Fruit fly (Drosophila melanogaster) whole organism, embryonic: ENCODE results near the gene SkpD.

ENCODE experiments used
- CG10543 ChIP-seq: fragments of 200-800 bp; sonication (Bioruptor generic); optimal IDR thresholded peaks from 3 replicates; lab custom pipeline; 2017; ENCODE audit warnings: missing biosample characterization, mild to moderate bottlenecking, missing genetic modification characterization, moderate library complexity
- CG11504 ChIP-seq: fragments of 200-800 bp; sonication (Bioruptor generic); optimal IDR thresholded peaks from 3 replicates; lab custom pipeline; 2019; ENCODE audit warnings: missing biosample characterization, mild to moderate bottlenecking, missing genetic modification characterization, moderate library complexity
- CG12236 ChIP-seq: fragments of 200-800 bp; sonication (Bioruptor generic); optimal IDR thresholded peaks from 2 replicates; lab custom pipeline; 2016; ENCODE audit warnings: missing biosample characterization, missing genetic modification characterization
- CG14710 ChIP-seq: fragments of 200-800 bp; sonication (Bioruptor generic); optimal IDR thresholded peaks from 3 replicates; lab custom pipeline; 2019; ENCODE audit warnings: missing biosample characterization, mild to moderate bottlenecking, missing genetic modification characterization, moderate library complexity
- CG15479 ChIP-seq: fragments of 200-800 bp; sonication (Bioruptor generic); optimal IDR thresholded peaks from 3 replicates; lab custom pipeline; 2019; ENCODE audit warnings: missing biosample characterization, mild to moderate bottlenecking, missing genetic modification characterization, moderate library complexity
- CG15601 ChIP-seq: fragments of 200-800 bp; sonication (Bioruptor generic); optimal IDR thresholded peaks from 3 replicates; lab custom pipeline; 2019; ENCODE audit warnings: missing biosample characterization, mild to moderate bottlenecking, missing genetic modification characterization, moderate library complexity
- CG17186 ChIP-seq: fragments of 200-800 bp; sonication (Bioruptor generic); optimal IDR thresholded peaks from 3 replicates; lab custom pipeline; 2017; ENCODE audit warnings: missing biosample characterization, missing genetic modification reagents, missing genetic modification characterization
- CG17385 ChIP-seq: fragments of 200-800 bp; sonication (Bioruptor generic); optimal IDR thresholded peaks from 3 replicates; lab custom pipeline; 2018; ENCODE audit warnings: missing biosample characterization, mild to moderate bottlenecking, missing genetic modification characterization
- CG2116 ChIP-seq: fragments of 200-800 bp; sonication (Bioruptor generic); optimal IDR thresholded peaks from 3 replicates; lab custom pipeline; 2018; ENCODE audit warnings: missing biosample characterization, mild to moderate bottlenecking, missing genetic modification characterization
- CG2678 ChIP-seq: fragments of 200-800 bp; sonication (Bioruptor generic); optimal IDR thresholded peaks from 3 replicates; lab custom pipeline; 2019; ENCODE audit warnings: missing biosample characterization, mild to moderate bottlenecking, missing genetic modification characterization, moderate library complexity
- CG42726 ChIP-seq: fragments of 200-800 bp; sonication (Bioruptor generic); IDR thresholded peaks from 2 replicates; pipeline ENCODE4 v1.3.6; 2022; ENCODE audit warnings: missing biosample characterization, missing genetic modification characterization; ENCODE audit not compliant: partially characterized antibody
- CG5953 ChIP-seq: fragments of 200-800 bp; sonication (Bioruptor generic); IDR thresholded peaks from 2 replicates; pipeline ENCODE4 v1.3.6; 2022; ENCODE audit warnings: missing biosample characterization, missing genetic modification characterization
- CG6765 ChIP-seq: fragments of 200-800 bp; sonication (Bioruptor generic); optimal IDR thresholded peaks from 3 replicates; lab custom pipeline; 2017; ENCODE audit warnings: missing biosample characterization, mild to moderate bottlenecking, missing genetic modification characterization
- CG7556 ChIP-seq: fragments of 200-800 bp; sonication (Bioruptor generic); optimal IDR thresholded peaks from 2 replicates; lab custom pipeline; 2017; ENCODE audit warnings: missing biosample characterization, mild to moderate bottlenecking, missing genetic modification characterization
- CG7839 ChIP-seq: fragments of 200-800 bp; sonication (Bioruptor generic); optimal IDR thresholded peaks from 3 replicates; lab custom pipeline; 2018; ENCODE audit warnings: missing biosample characterization, mild to moderate bottlenecking, missing genetic modification characterization, moderate library complexity
- CG9876 ChIP-seq: fragments of 200-800 bp; sonication (Bioruptor generic); optimal IDR thresholded peaks from 2 replicates; lab custom pipeline; 2016; ENCODE audit warnings: missing biosample characterization, missing genetic modification characterization
- CTCF ChIP-seq: fragments of 200-800 bp; sonication (Bioruptor generic); optimal IDR thresholded peaks from 2 replicates; lab custom pipeline; 2017; ENCODE audit warnings: missing biosample characterization, mild to moderate bottlenecking, missing genetic modification characterization, moderate library complexity
- D19A ChIP-seq: fragments of 200-800 bp; optimal IDR thresholded peaks from 3 replicates; lab custom pipeline; 2019; ENCODE audit warnings: missing biosample characterization, mild to moderate bottlenecking, missing genetic modification characterization, moderate library complexity
- Ets65A ChIP-seq: fragments of 200-800 bp; sonication (Bioruptor generic); peaks from one replicate; lab custom pipeline; 2016; ENCODE audit warnings: missing biosample characterization, missing genetic modification characterization
- Ets97D ChIP-seq: fragments of 200-800 bp; sonication (Bioruptor generic); optimal IDR thresholded peaks from 3 replicates; lab custom pipeline; 2016; ENCODE audit warnings: missing biosample characterization, missing genetic modification characterization
- Hand ChIP-seq: fragments of 200-800 bp; sonication (Bioruptor generic); optimal IDR thresholded peaks from 2 replicates; lab custom pipeline; 2017; ENCODE audit warnings: mild to moderate bottlenecking, missing biosample characterization, missing genetic modification reagents, missing genetic modification characterization
- Hmr ChIP-seq: fragments of 200-800 bp; sonication (Bioruptor generic); optimal IDR thresholded peaks from 3 replicates; lab custom pipeline; 2017; ENCODE audit warnings: mild to moderate bottlenecking, missing biosample characterization, missing genetic modification reagents, missing genetic modification characterization
- Hr3 ChIP-seq: fragments of 200-800 bp; sonication (Bioruptor generic); optimal IDR thresholded peaks from 3 replicates; lab custom pipeline; 2016; ENCODE audit warnings: missing biosample characterization, missing genetic modification characterization
- Hr51 ChIP-seq, 2 experiments: fragments of 200-800 bp; sonication (Bioruptor generic); optimal IDR thresholded peaks; 2 replicates in 1 of 2; 3 replicates in 1 of 2; lab custom pipeline; 2016 to 2018; ENCODE audit warnings: missing biosample characterization in 2 of 2, missing genetic modification characterization in 2 of 2, mild to moderate bottlenecking in 1 of 2, moderate library complexity in 1 of 2
- Nf-YA ChIP-seq: fragments of 200-800 bp; sonication (Bioruptor generic); IDR thresholded peaks from 2 replicates; pipeline ENCODE4 v1.3.6; 2022; ENCODE audit warnings: missing biosample characterization, missing genetic modification characterization
- Oaz ChIP-seq: fragments of 200-800 bp; sonication (Bioruptor generic); IDR thresholded peaks from 2 replicates; pipeline ENCODE4 v1.3.6; 2022; ENCODE audit warnings: missing biosample characterization, missing genetic modification characterization
- Optix ChIP-seq: fragments of 200-800 bp; sonication (Bioruptor generic); IDR thresholded peaks from 3 replicates; pipeline ENCODE4 v1.3.6; 2022; ENCODE audit warnings: missing biosample characterization, missing genetic modification characterization
- Sox102F ChIP-seq: fragments of 200-800 bp; sonication (Bioruptor generic); optimal IDR thresholded peaks from 2 replicates; lab custom pipeline; 2018; ENCODE audit warnings: missing biosample characterization, mild to moderate bottlenecking, missing genetic modification characterization, moderate library complexity
- Xbp1 ChIP-seq: fragments of 200-800 bp; sonication (Bioruptor generic); optimal IDR thresholded peaks from 3 replicates; lab custom pipeline; 2016; ENCODE audit warnings: missing biosample characterization, mild to moderate bottlenecking, missing genetic modification characterization
- abd-A ChIP-seq: fragments of 200-800 bp; sonication (Bioruptor generic); optimal IDR thresholded peaks from 3 replicates; lab custom pipeline; 2019; ENCODE audit warnings: missing biosample characterization, mild to moderate bottlenecking, missing genetic modification characterization, moderate library complexity
- az2 ChIP-seq: fragments of 200-800 bp; sonication (Bioruptor generic); optimal IDR thresholded peaks from 3 replicates; lab custom pipeline; 2016; ENCODE audit warnings: missing biosample characterization, missing genetic modification characterization
- btn ChIP-seq: fragments of 200-800 bp; sonication (Bioruptor generic); optimal IDR thresholded peaks from 2 replicates; lab custom pipeline; 2016; ENCODE audit warnings: missing biosample characterization, missing genetic modification characterization
- cg ChIP-seq: fragments of 200-800 bp; sonication (Bioruptor generic); optimal IDR thresholded peaks from 3 replicates; lab custom pipeline; 2019; ENCODE audit warnings: missing biosample characterization, mild to moderate bottlenecking, missing genetic modification characterization, moderate library complexity
- crol ChIP-seq: fragments of 200-800 bp; sonication (Bioruptor generic); IDR thresholded peaks from 2 replicates; pipeline ENCODE4 v1.3.6; 2022; ENCODE audit warnings: missing biosample characterization, missing genetic modification characterization
- dan ChIP-seq: fragments of 200-800 bp; sonication (Bioruptor generic); IDR thresholded peaks from 2 replicates; pipeline ENCODE4 v1.3.6; 2022; ENCODE audit warnings: missing biosample characterization, missing genetic modification characterization
- dmrt99B ChIP-seq: fragments of 200-800 bp; sonication (Bioruptor generic); optimal IDR thresholded peaks from 2 replicates; lab custom pipeline; 2018; ENCODE audit warnings: missing biosample characterization, mild to moderate bottlenecking, missing genetic modification characterization, moderate library complexity
- fd3F ChIP-seq: fragments of 200-800 bp; sonication (Bioruptor generic); optimal IDR thresholded peaks from 2 replicates; lab custom pipeline; 2018; ENCODE audit warnings: missing biosample characterization, mild to moderate bottlenecking, missing genetic modification characterization, moderate library complexity
- gem ChIP-seq: fragments of 200-800 bp; sonication (Bioruptor generic); optimal IDR thresholded peaks from 2 replicates; lab custom pipeline; 2019; ENCODE audit warnings: missing biosample characterization, mild to moderate bottlenecking, missing genetic modification characterization, moderate library complexity
- grau ChIP-seq: fragments of 200-800 bp; optimal IDR thresholded peaks from 3 replicates; lab custom pipeline; 2019; ENCODE audit warnings: missing biosample characterization, mild to moderate bottlenecking, missing genetic modification characterization, moderate library complexity
- lola ChIP-seq, 3 experiments: fragments of >200 bp in 2 of 3; fragments of 200-800 bp in 1 of 3; sonication (Bioruptor generic) in 1 of 3; optimal IDR thresholded peaks; 2 replicates each; lab custom pipeline; 2017 to 2019; ENCODE audit warnings: missing biosample characterization in 3 of 3, missing genetic modification characterization in 3 of 3, mild to moderate bottlenecking in 1 of 3, moderate library complexity in 1 of 3
- nau ChIP-seq: fragments of 200-800 bp; sonication (Bioruptor generic); optimal IDR thresholded peaks from 3 replicates; lab custom pipeline; 2017; ENCODE audit warnings: missing biosample characterization, mild to moderate bottlenecking, missing genetic modification characterization, missing genetic modification reagents
- pros ChIP-seq: fragments of 200-800 bp; sonication (Bioruptor generic); optimal IDR thresholded peaks from 3 replicates; lab custom pipeline; 2019; ENCODE audit warnings: missing biosample characterization, mild to moderate bottlenecking, missing genetic modification characterization, moderate library complexity
- repo ChIP-seq: fragments of 200-800 bp; sonication (Bioruptor generic); optimal IDR thresholded peaks from 2 replicates; lab custom pipeline; 2016; ENCODE audit warnings: missing biosample characterization, missing genetic modification characterization
- sens ChIP-seq: fragments of 200-800 bp; sonication (Bioruptor generic); peaks from one replicate; lab custom pipeline; 2016; ENCODE audit warnings: missing biosample characterization, missing genetic modification characterization
- slbo ChIP-seq: fragments of 200-800 bp; sonication (Bioruptor generic); IDR thresholded peaks from 2 replicates; pipeline ENCODE4 v1.3.6; 2022; ENCODE audit warnings: missing biosample characterization, missing genetic modification characterization
- stwl ChIP-seq: fragments of 200-800 bp; sonication (Bioruptor generic); optimal IDR thresholded peaks from 3 replicates; lab custom pipeline; 2018; ENCODE audit warnings: missing biosample characterization, mild to moderate bottlenecking, missing genetic modification characterization, moderate library complexity
- tio ChIP-seq: fragments of 200-800 bp; sonication (Bioruptor generic); optimal IDR thresholded peaks from 2 replicates; lab custom pipeline; 2017; ENCODE audit warnings: missing biosample characterization, missing genetic modification characterization, inconsistent platforms
- wek ChIP-seq: fragments of 200-800 bp; sonication (Bioruptor generic); optimal IDR thresholded peaks from 3 replicates; lab custom pipeline; 2018; ENCODE audit warnings: missing biosample characterization, mild to moderate bottlenecking, missing genetic modification characterization, moderate library complexity

Gene SkpD

DNA sequence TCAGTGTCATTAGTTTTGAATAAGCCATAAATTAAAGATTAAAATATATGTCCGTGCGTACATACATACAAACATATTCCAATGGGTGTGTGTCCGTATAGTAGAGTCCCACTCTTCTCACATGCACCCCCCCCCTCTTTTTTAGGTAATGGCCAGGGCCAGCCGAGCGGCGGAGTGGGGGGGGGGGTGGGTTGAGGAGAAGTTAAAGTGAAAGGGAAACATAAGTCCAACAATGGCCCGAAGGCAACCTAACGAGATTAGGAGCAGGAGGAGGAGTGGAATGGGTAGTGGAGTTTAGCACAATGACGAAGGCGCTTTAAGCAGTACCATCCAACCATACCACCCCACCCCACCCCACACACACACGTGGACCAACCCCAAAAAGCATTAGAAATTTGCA, 16.7 kb upstream of the SkpD start:
- TF ChIP-seq az2 (GFP tag; lab: Kevin White, UChicago), result no peak
- no peak for TF ChIP-seq CG12236 (GFP tag; lab: Kevin White, UChicago)
- TF ChIP-seq Hr3 (GFP tag; lab: Kevin White, UChicago), result no peak
- TF ChIP-seq cg (GFP tag; lab: Kevin White, UChicago), result peak; percentile 3
- no peak for TF ChIP-seq fd3F (GFP tag; lab: Kevin White, UChicago)
- TF ChIP-seq crol (GFP tag; lab: Robert Waterston, UW), result peak; percentile 57
- no peak for TF ChIP-seq tio (GFP tag; lab: Kevin White, UChicago)
- TF ChIP-seq CG2116 (GFP tag; lab: Kevin White, UChicago), result no peak
- TF ChIP-seq Nf-YA, result no peak
- no peak for TF ChIP-seq Xbp1 (GFP tag; lab: Kevin White, UChicago)
- TF ChIP-seq Ets97D (GFP tag; lab: Kevin White, UChicago), result no peak
- no peak for TF ChIP-seq CG10543 (GFP tag; lab: Kevin White, UChicago)
- peak; percentile 59 for TF ChIP-seq abd-A (tag; lab: Kevin White, UChicago)
- TF ChIP-seq Optix, result no peak
- peak; percentile 51 for TF ChIP-seq pros (GFP tag; lab: Kevin White, UChicago)
- TF ChIP-seq, all 482 proteins: peak for 4

DNA sequence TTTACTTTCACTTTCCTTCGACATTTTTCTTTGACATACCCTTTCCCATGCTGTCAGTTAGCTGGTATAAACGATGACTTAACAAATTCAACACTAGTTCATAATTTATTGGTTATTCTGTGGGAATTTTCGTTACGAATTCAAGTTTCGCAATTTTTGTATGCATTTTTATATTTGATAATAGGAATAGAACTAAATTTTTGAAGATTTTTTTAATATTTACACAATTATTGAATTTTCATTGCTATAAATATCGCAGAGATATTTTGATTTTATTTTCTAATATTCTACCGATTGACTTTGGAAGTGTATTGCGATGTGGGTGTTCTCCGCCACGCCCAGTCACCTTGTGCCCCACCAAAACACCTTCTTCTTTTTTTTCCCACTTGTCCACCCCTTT, 6.4 kb upstream of the SkpD start:
- TF ChIP-seq CG11504 (tag; lab: Kevin White, UChicago) (peak; percentile 49), Hmr (peak; percentile 22), Sox102F (GFP tag; lab: Kevin White, UChicago) (peak; percentile 5), nau (GFP tag; lab: Kevin White, UChicago) (no peak), sens (GFP tag; lab: Kevin White, UChicago) (peak; percentile 64), gem (tag; lab: Kevin White, UChicago) (peak; percentile 51), abd-A (tag; lab: Kevin White, UChicago) (no peak), grau (tag; lab: Kevin White, UChicago) (peak; percentile 37), CG5953 (GFP tag; lab: Robert Waterston, UW) (no peak), dmrt99B (peak; percentile 29), D19A (tag; lab: Kevin White, UChicago) (peak; percentile 77), CG7839 (tag; lab: Kevin White, UChicago) (peak; percentile 13), CG2678 (tag; lab: Kevin White, UChicago) (peak; percentile 38), CG7556 (peak; percentile 18), Hr51 (GFP tag; optimal IDR thresholded peaks at IDR 0.05; lab: Kevin White, UChicago) (peak in 1 of 2 experiments; percentile 26), dan (GFP tag; lab: Robert Waterston, UW) (no peak), Ets65A (peak; percentile 24), CG17385 (peak; percentile 1)

DNA sequence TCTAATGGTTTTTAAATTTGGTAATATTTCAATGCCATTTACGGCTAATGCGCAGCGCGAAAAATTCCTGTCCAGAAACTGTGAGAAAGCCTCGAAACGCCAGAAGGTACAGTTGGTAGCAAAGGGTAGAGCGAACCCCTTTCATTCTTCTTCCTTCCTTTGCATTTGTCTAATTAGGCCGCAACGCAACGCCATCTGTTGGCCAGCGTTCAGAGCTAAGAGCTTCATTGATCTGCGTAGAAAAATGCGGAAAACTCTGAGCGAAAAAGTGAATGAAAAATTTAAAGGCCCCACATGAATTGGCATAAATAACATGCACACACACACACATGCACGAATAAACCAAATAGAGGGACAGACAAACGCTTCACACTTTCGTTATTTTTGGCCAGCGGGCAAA, 1.5 kb upstream of the SkpD start:
- TF ChIP-seq CTCF (GFP tag; lab: Kevin White, UChicago) (peak; percentile 79), pros (GFP tag; lab: Kevin White, UChicago) (no peak), wek (GFP tag; lab: Kevin White, UChicago) (no peak)

DNA sequence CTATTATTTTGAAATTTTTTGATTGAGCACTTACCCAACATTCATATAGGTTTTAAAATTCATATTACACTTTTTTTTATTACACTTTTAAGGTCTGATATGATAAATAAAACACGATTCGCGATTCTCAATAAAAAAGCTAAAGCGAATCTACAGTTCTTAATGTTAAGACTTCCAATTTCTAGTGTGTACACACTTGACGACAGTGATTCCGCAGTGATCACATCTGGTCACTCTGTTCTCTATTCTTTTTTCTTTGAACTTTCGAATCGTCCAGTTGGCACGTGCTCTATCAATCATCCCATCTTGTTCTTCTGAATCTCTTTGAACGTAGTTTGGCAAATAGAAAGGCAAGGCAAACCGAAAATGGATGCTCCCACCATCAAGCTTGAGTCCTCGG, 3.2 kb downstream of the SkpD start, which contains the start of gene SkpC:
Gene SkpC, plus strand, starts transcription at position 301 of the 400 bp plus-strand sequence.
- TF ChIP-seq CG17186 (no peak), repo (GFP tag; lab: Kevin White, UChicago) (no peak), slbo (GFP tag; lab: Robert Waterston, UW) (no peak), lola (GFP tag; optimal IDR thresholded peaks at IDR 0.05; lab: Kevin White, UChicago) (no peak), CG15479 (no peak), stwl (tag; lab: Kevin White, UChicago) (peak; percentile 5), CG15601 (tag; lab: Kevin White, UChicago) (no peak), CG9876 (GFP tag; lab: Kevin White, UChicago) (no peak), Hand (GFP tag; lab: Kevin White, UChicago) (no peak), CG42726 (no peak), btn (GFP tag; lab: Kevin White, UChicago) (no peak), CG6765 (GFP tag; lab: Kevin White, UChicago) (no peak), Oaz (GFP tag; lab: Robert Waterston, UW) (no peak), CG14710 (tag; lab: Kevin White, UChicago) (peak; percentile 52)
